Fruit fly (Drosophila melanogaster): ENCODE data around the gene CG2186.

CG2186 gene

dm6 chrX:10808684-10809083, 48.8 kb upstream of the CG2186 start (continued):
- no peak for TF ChIP-seq run (tag; optimal IDR thresholded peaks at IDR 0.05)
- no peak for TF ChIP-seq Atf6 (GFP tag; IDR thresholded peaks at IDR 0.05)
- TF ChIP-seq ara (GFP tag; IDR thresholded peaks at IDR 0.05): no peak
- no peak for TF ChIP-seq disco-r (GFP tag; optimal IDR thresholded peaks at IDR 0.05)
- no peak for TF ChIP-seq CG10147 (GFP tag; optimal IDR thresholded peaks at IDR 0.05)
- no peak for TF ChIP-seq Hr51 (GFP tag; optimal IDR thresholded peaks at IDR 0.05)

- TF ChIP-seq ash1 (GFP tag; optimal IDR thresholded peaks at IDR 0.05) (peak; percentile 7), chinmo (GFP tag; IDR thresholded peaks at IDR 0.05; ENCODE audit: partially characterized antibody) (peak; percentile 73; the same call in 1 of the 4 replicates), Myb (GFP tag; optimal IDR thresholded peaks at IDR 0.05) (no peak), sens-2 (GFP tag; IDR thresholded peaks at IDR 0.05) (peak; percentile 47; the same call in 1 of the 2 replicates), Med (GFP tag) (peak; percentile 73), HLHmδ (GFP tag; optimal IDR thresholded peaks at IDR 0.05) (peak; percentile 28), sr (GFP tag; IDR thresholded peaks at IDR 0.05) (peak; percentile 63; the same call in 2 of the 3 replicates), ab (GFP tag; optimal IDR thresholded peaks at IDR 0.05) (no peak), Pdp1 (GFP tag; optimal IDR thresholded peaks at IDR 0.05) (peak in 1 of 2 experiments; percentile 57), crp (GFP tag; optimal IDR thresholded peaks at IDR 0.05) (peak in 1 of 2 experiments; percentile 59), yki (optimal IDR thresholded peaks at IDR 0.05) (peak; percentile 3), sens (GFP tag) (no peak), sug (tag; optimal IDR thresholded peaks at IDR 0.05) (peak; percentile 26), Awh (GFP tag; IDR thresholded peaks at IDR 0.05) (peak; percentile 19; the same call in 1 of the 2 replicates), CG11456 (GFP tag; IDR thresholded peaks at IDR 0.05) (no peak), cg (GFP tag; optimal IDR thresholded peaks at IDR 0.05) (peak; percentile 23), pan (optimal IDR thresholded peaks at IDR 0.05) (no peak), pan (GFP tag; optimal IDR thresholded peaks at IDR 0.05 in 1 of 2, IDR thresholded peaks at IDR 0.05 in 1 of 2) (no peak), ato (GFP tag; IDR thresholded peaks at IDR 0.05; ENCODE audit: partially characterized antibody) (0 out of 2 replicates have a peak, but pooled peaks have one; percentile 37), BtbVII (GFP tag; optimal IDR thresholded peaks at IDR 0.05) (peak; percentile 11), Drgx (GFP tag; IDR thresholded peaks at IDR 0.05) (peak; percentile 49), CG12769 (tag; optimal IDR thresholded peaks at IDR 0.05) (peak; percentile 47), Oaz (GFP tag; IDR thresholded peaks at IDR 0.05) (no peak), pzg (GFP tag; optimal IDR thresholded peaks at IDR 0.05) (no peak), crol (GFP tag; IDR thresholded peaks at IDR 0.05) (peak; percentile 96), CG5953 (GFP tag; IDR thresholded peaks at IDR 0.05) (0 out of 2 replicates have a peak, but pooled peaks have one; percentile 27), Blimp-1 (GFP tag; optimal IDR thresholded peaks at IDR 0.05) (peak; percentile 26), z (GFP tag; IDR thresholded peaks at IDR 0.05) (peak; percentile 84), sqz (GFP tag; optimal IDR thresholded peaks at IDR 0.05) (peak; percentile 91), ci (GFP tag; IDR thresholded peaks at IDR 0.05) (peak; percentile 50; the same call in 1 of the 3 replicates), CG11695 (GFP tag; IDR thresholded peaks at IDR 0.05) (0 out of 3 replicates have a peak, but pooled peaks have one; percentile 7), vvl (GFP tag; IDR thresholded peaks at IDR 0.05) (peak; percentile 34; the same call in 1 of the 2 replicates), ara (GFP tag; IDR thresholded peaks at IDR 0.05) (0 out of 2 replicates have a peak, but pooled peaks have one; percentile 30), Deaf1 (tag; optimal IDR thresholded peaks at IDR 0.05) (peak; percentile 62), sd (tag; optimal IDR thresholded peaks at IDR 0.05) (peak; percentile 51), rib (GFP tag; IDR thresholded peaks at IDR 0.05) (peak; percentile 65), CG3163 (GFP tag; optimal IDR thresholded peaks at IDR 0.05) (peak; percentile 87), CG32772 (GFP tag; IDR thresholded peaks at IDR 0.05) (peak; percentile 30; the same call in 1 of the 2 replicates), ken (GFP tag; IDR thresholded peaks at IDR 0.05) (peak; percentile 76; the same call in 2 of the 3 replicates), CG8089 (GFP tag; optimal IDR thresholded peaks at IDR 0.05) (no peak), CG10462 (GFP tag; optimal IDR thresholded peaks at IDR 0.05) (no peak), ind (GFP tag; optimal IDR thresholded peaks at IDR 0.05) (no peak), CG34376 (GFP tag; optimal IDR thresholded peaks at IDR 0.05) (peak; percentile 29), CG34224 (GFP tag; IDR thresholded peaks at IDR 0.05; ENCODE audit: partially characterized antibody) (peak; percentile 14; the same call in 1 of the 3 replicates)
Measured at dm6 chrX:10814113-10814512, 43.3 kb upstream of the CG2186 start.

Measured in whole organism, embryonic.